Fruit fly (Drosophila melanogaster): ENCODE results near the gene RabGGTb.
A peak's percentile ranks its signal among the peaks of the same experiment; 100 is the strongest.

RabGGTb gene

dm6 chr2L:2861885-2862620 is 16.9 kb upstream of the RabGGTb start (continued):
- TF ChIP-seq CG33557 (GFP tag; optimal IDR thresholded peaks at IDR 0.05) (no peak), Stat92E (GFP tag; optimal IDR thresholded peaks at IDR 0.05) (peak in 1 of 3 experiments; percentile 47), CG12219 (GFP tag; optimal IDR thresholded peaks at IDR 0.05) (peak; percentile 5), D19A (tag; optimal IDR thresholded peaks at IDR 0.05) (peak; percentile 38), Sry-β (GFP tag; optimal IDR thresholded peaks at IDR 0.05) (no peak), bsh (GFP tag; optimal IDR thresholded peaks at IDR 0.05) (peak; percentile 7 to 55), CG11504 (tag; optimal IDR thresholded peaks at IDR 0.05) (no peak), CG15514 (GFP tag; optimal IDR thresholded peaks at IDR 0.05) (peak; percentile 15), Dp (GFP tag; optimal IDR thresholded peaks at IDR 0.05) (no peak), CG1529 (GFP tag; optimal IDR thresholded peaks at IDR 0.05) (no peak), Dbx (GFP tag; IDR thresholded peaks at IDR 0.05) (peak; percentile 18; the same call in 1 of the 3 replicates), BtbVII (GFP tag; optimal IDR thresholded peaks at IDR 0.05) (peak; percentile 20), dmrt99B (tag; optimal IDR thresholded peaks at IDR 0.05) (peak; percentile 5), odd (GFP tag; optimal IDR thresholded peaks at IDR 0.05) (no peak), hth (optimal IDR thresholded peaks at IDR 0.05) (no peak), CG17568 (GFP tag; optimal IDR thresholded peaks at IDR 0.05) (peak; percentile 22), Hmr (GFP tag; optimal IDR thresholded peaks at IDR 0.05) (peak; percentile 3), sna (GFP tag; IDR thresholded peaks at IDR 0.05; ENCODE audit: partially characterized antibody) (0 out of 2 replicates have a peak, but pooled peaks have one; percentile 39), CG10543 (GFP tag; optimal IDR thresholded peaks at IDR 0.05) (peak; percentile 35), CG1024 (GFP tag; IDR thresholded peaks at IDR 0.05) (0 out of 2 replicates have a peak, but pooled peaks have one; percentile 7), Rfx (GFP tag; IDR thresholded peaks at IDR 0.05) (0 out of 2 replicates have a peak, but pooled peaks have one; percentile 8), croc (GFP tag; conservative IDR thresholded peaks at IDR 0.05) (no peak), CG14860 (GFP tag; IDR thresholded peaks at IDR 0.05; ENCODE audit: partially characterized antibody) (no peak), twi (tag; optimal IDR thresholded peaks at IDR 0.05) (peak; percentile 52), cad (GFP tag; optimal IDR thresholded peaks at IDR 0.05) (no peak), CG7928 (GFP tag; optimal IDR thresholded peaks at IDR 0.05) (no peak), CG6791 (GFP tag; IDR thresholded peaks at IDR 0.05; ENCODE audit: partially characterized antibody) (peak; percentile 68; the same call in 2 of the 3 replicates), CG31441 (GFP tag; IDR thresholded peaks at IDR 0.05) (no peak), Oaz (GFP tag; IDR thresholded peaks at IDR 0.05) (no peak), sens (GFP tag) (peak; percentile 47), CG13424 (tag; optimal IDR thresholded peaks at IDR 0.05) (no peak), Mad (GFP tag; optimal IDR thresholded peaks at IDR 0.05) (no peak), scrt (GFP tag; optimal IDR thresholded peaks at IDR 0.05) (no peak), gfzf (GFP tag; optimal IDR thresholded peaks at IDR 0.05) (no peak), Nf-YC (tag; optimal IDR thresholded peaks at IDR 0.05) (peak; percentile 15), kni (GFP tag; optimal IDR thresholded peaks at IDR 0.05) (peak; percentile 16), her (GFP tag; optimal IDR thresholded peaks at IDR 0.05) (no peak), Hr78 (GFP tag; optimal IDR thresholded peaks at IDR 0.05) (no peak), Blimp-1 (GFP tag; optimal IDR thresholded peaks at IDR 0.05) (no peak), eve (GFP tag; optimal IDR thresholded peaks at IDR 0.05) (no peak), CG3163 (GFP tag; optimal IDR thresholded peaks at IDR 0.05) (peak; percentile 20), C15 (GFP tag; IDR thresholded peaks at IDR 0.05) (no peak), peb (GFP tag; IDR thresholded peaks at IDR 0.05) (no peak), H15 (GFP tag; IDR thresholded peaks at IDR 0.05) (no peak), CG10321 (GFP tag; IDR thresholded peaks at IDR 0.05) (no peak), yki (optimal IDR thresholded peaks at IDR 0.05) (no peak), Camta (GFP tag; optimal IDR thresholded peaks at IDR 0.05) (peak; percentile 8), TFAM (GFP tag; optimal IDR thresholded peaks at IDR 0.05) (no peak), row (GFP tag; IDR thresholded peaks at IDR 0.05) (no peak)

Measured in whole organism, embryonic.